Fruit fly (Drosophila melanogaster) whole organism, wandering third instar larva: ENCODE measurements around the gene Ilp3.

ENCODE experiments used
- CrebA ChIP-seq: fragments of 200-800 bp; sonication (Bioruptor generic); optimal IDR thresholded peaks from 2 replicates; lab custom pipeline; 2016; ENCODE audit warnings: missing biosample characterization, mild to moderate bottlenecking, missing genetic modification characterization, borderline replicate concordance
- HLH106 ChIP-seq: fragments of 200-800 bp; optimal IDR thresholded peaks from 3 replicates; lab custom pipeline; 2019; ENCODE audit warnings: missing biosample characterization, mild to moderate bottlenecking, missing genetic modification characterization, moderate library complexity
- Hnf4 ChIP-seq: fragments of 200-800 bp; sonication (Bioruptor generic); optimal IDR thresholded peaks from 2 replicates; lab custom pipeline; 2016; ENCODE audit warnings: missing biosample characterization, mild to moderate bottlenecking, missing genetic modification characterization
- Hr83 ChIP-seq: fragments of 200-300 bp; sonication (Bioruptor generic); optimal IDR thresholded peaks from 2 replicates; lab custom pipeline; 2016; ENCODE audit warnings: missing biosample characterization, mild to moderate bottlenecking, missing genetic modification characterization, moderate library complexity; ENCODE audit not compliant: poor library complexity, severe bottlenecking
- N ChIP-seq: fragments of >200 bp; optimal IDR thresholded peaks from 2 replicates; lab custom pipeline; 2018; ENCODE audit warnings: missing biosample characterization, missing external identifiers, missing genetic modification characterization
- OdsH ChIP-seq: fragments of 200-800 bp; sonication (Bioruptor generic); optimal IDR thresholded peaks from 2 replicates; lab custom pipeline; 2016; ENCODE audit warnings: missing biosample characterization, mild to moderate bottlenecking, missing genetic modification characterization
- Vsx2 ChIP-seq: fragments of 200-300, 225-300 bp; sonication (Bioruptor generic); optimal IDR thresholded peaks from 2 replicates; lab custom pipeline; 2018; ENCODE audit warnings: missing biosample characterization, missing genetic modification characterization; ENCODE audit not compliant: partially characterized antibody
- br ChIP-seq: fragments of 200-800 bp; sonication (Bioruptor generic); optimal IDR thresholded peaks from 2 replicates; lab custom pipeline; 2016; ENCODE audit warnings: missing biosample characterization, missing genetic modification characterization
- dsf ChIP-seq: sonication (Bioruptor generic); optimal IDR thresholded peaks from 2 replicates; lab custom pipeline; 2016; ENCODE audit warnings: missing biosample characterization, missing genetic modification characterization, borderline replicate concordance
- h ChIP-seq: fragments of 200-800 bp; sonication (Bioruptor generic); optimal IDR thresholded peaks from 3 replicates; lab custom pipeline; 2016; ENCODE audit warnings: missing biosample characterization, mild to moderate bottlenecking, missing genetic modification characterization
- pan ChIP-seq: fragments of >200 bp; optimal IDR thresholded peaks from 2 replicates; lab custom pipeline; 2017
- tai ChIP-seq: sonication (Bioruptor generic); optimal IDR thresholded peaks from 2 replicates; lab custom pipeline; 2016; ENCODE audit warnings: missing biosample characterization, missing genetic modification characterization
- woc ChIP-seq: sonication (Bioruptor generic); optimal IDR thresholded peaks from 2 replicates; lab custom pipeline; 2016; ENCODE audit warnings: missing biosample characterization, mild to moderate bottlenecking, missing genetic modification characterization

DNA sequence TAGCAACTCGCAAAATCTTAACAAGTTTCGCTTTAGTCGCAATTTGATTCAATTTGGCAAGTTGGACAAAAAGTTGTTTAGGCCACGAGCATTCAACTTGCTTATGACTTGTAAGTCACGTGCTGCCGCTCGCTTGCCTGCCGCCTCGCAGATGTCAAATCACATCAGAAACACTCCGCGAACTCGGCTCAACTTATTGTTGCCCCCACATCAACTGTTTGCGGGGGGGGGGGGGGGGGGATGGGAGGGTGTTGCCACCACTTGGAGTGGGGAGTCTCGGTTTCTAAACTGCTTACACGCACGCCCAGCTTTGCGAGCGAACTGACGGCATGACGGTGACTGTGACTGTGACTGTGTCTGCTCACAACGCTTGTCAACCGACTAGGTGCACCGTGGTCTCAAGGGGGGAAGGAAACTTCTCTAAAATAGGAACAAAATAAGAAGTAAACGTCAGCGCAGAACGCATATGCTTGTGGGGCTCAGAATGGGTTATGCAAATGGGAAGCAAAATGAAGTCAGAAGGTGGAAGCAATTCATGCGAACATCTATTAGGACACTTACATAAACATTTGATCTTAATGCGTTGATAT is 25.0 kb downstream of the Ilp3 start:
- TF ChIP-seq HLH106: no peak
- TF ChIP-seq Hnf4 (GFP tag; lab: Kevin White, UChicago): no peak
- TF ChIP-seq h (GFP tag; lab: Kevin White, UChicago): no peak
- TF ChIP-seq br (GFP tag; lab: Kevin White, UChicago): no peak
- TF ChIP-seq OdsH (GFP tag; lab: Kevin White, UChicago): no peak
- no peak for TF ChIP-seq dsf (GFP tag; lab: Kevin White, UChicago)
- no peak for TF ChIP-seq N (GFP tag; lab: Kevin White, UChicago)
- no peak for TF ChIP-seq tai (GFP tag; lab: Kevin White, UChicago)
- TF ChIP-seq Vsx2 (GFP tag; lab: Kevin White, UChicago): no peak
- TF ChIP-seq CrebA (GFP tag; lab: Kevin White, UChicago): no peak
- TF ChIP-seq Hr83 (GFP tag; lab: Kevin White, UChicago): no peak
- TF ChIP-seq woc (GFP tag; lab: Kevin White, UChicago): no peak
- TF ChIP-seq pan (lab: Kevin White, UChicago): no peak
